Worm (Caenorhabditis elegans) whole organism, L2 larva: ENCODE data around the gene T09F5.2.

Source experiments
- ceh-82 ChIP-seq: fragments of 150-350 bp; optimal IDR thresholded peaks from 2 replicates; lab custom pipeline; 2014; ENCODE audit warnings: missing biosample characterization, missing genetic modification characterization
- fos-1 ChIP-seq: fragments of 150-350 bp; optimal IDR thresholded peaks from 2 replicates; lab custom pipeline; 2014; ENCODE audit warnings: missing biosample characterization, missing genetic modification characterization

- peak; percentile 38 for TF ChIP-seq ceh-82 (tag; lab: Kevin White, UChicago)
- TF ChIP-seq fos-1, result peak; percentile 76
Observed at ce11 chrV:15189567-15189966, 38.8 kb downstream of the T09F5.2 start, which contains the start of gene cyn-3.
